Fruit fly (Drosophila melanogaster): ENCODE measurements around the gene eRF3.

Gene eRF3

DNA sequence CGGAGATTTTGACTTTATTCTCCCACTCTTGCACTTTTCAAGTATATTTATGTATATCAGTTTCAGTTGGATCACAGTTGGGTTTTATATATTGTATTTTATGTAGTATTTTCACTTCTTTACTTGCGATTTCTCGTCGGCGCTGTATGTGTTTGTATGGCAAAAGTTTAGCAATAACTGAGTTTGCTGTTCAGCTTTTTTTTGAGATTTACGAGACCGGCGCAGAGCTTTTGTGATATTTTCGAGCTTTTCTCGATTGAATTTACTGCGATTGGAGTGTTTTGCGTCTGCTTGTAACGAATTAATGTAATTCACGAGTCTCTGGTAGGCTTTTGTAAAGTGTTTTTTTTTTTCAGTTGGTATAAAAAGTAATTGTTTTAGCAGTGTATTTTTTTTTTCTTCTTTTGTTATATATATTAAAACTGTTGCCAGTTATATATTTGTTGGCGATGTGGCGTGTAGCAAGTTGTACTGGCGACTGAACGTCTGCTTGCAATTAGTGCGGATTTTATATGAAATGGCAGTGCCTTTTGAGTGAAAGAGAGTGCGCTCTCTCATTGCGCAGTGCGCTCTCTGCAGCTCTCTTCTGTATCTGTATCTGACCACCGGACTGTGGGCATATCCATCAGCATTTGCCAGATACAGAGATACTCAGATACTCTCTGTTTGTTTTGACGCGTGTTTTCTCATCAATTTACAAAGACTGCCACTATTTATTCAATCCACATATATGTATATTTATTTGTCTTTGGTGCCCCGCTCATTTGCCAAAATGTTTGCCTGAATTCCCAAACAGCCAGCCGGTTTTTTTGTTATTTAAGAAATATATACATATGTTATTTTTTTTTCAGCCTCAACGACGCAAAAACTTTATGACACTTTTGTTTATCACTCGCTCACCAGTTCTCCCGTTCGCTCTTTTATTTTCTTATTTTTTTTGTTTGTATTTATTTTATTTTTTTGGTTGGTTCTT lies 26.8 kb downstream of the eRF3 start (continued):
- 0 out of 3 replicates have a peak, but pooled peaks have one; percentile 33 for TF ChIP-seq CG7963 (GFP tag; IDR thresholded peaks at IDR 0.05; ENCODE audit: partially characterized antibody)
- TF ChIP-seq prd (optimal IDR thresholded peaks at IDR 0.05) = no peak
- TF ChIP-seq prd (GFP tag; IDR thresholded peaks at IDR 0.05) = peak; percentile 18; the same call in 1 of the 3 replicates
- TF ChIP-seq Awh (GFP tag; IDR thresholded peaks at IDR 0.05) = peak; percentile 80; the same call in 1 of the 2 replicates
- no peak for TF ChIP-seq Six4 (GFP tag; optimal IDR thresholded peaks at IDR 0.05)
- TF ChIP-seq shn (GFP tag; optimal IDR thresholded peaks at IDR 0.05) = peak; percentile 34
- no peak for TF ChIP-seq jing (GFP tag; optimal IDR thresholded peaks at IDR 0.05)
- TF ChIP-seq hb (GFP tag; IDR thresholded peaks at IDR 0.05; ENCODE audit: partially characterized antibody) = no peak
- TF ChIP-seq BtbVII (GFP tag; optimal IDR thresholded peaks at IDR 0.05) = peak; percentile 88
- peak; percentile 87 for TF ChIP-seq CrebB (tag; optimal IDR thresholded peaks at IDR 0.05)
- TF ChIP-seq CG15601 (tag; optimal IDR thresholded peaks at IDR 0.05) = peak; percentile 20
- no peak for TF ChIP-seq ftz-f1 (GFP tag; optimal IDR thresholded peaks at IDR 0.05)
- TF ChIP-seq Camta (GFP tag; optimal IDR thresholded peaks at IDR 0.05) = no peak
- no peak for TF ChIP-seq Poxn (GFP tag; IDR thresholded peaks at IDR 0.05)
- peak in 1 of 2 experiments; percentile 8 for TF ChIP-seq chif (GFP tag; optimal IDR thresholded peaks at IDR 0.05)
- TF ChIP-seq schlank (tag; optimal IDR thresholded peaks at IDR 0.05) = peak; percentile 83
- TF ChIP-seq CG4360 (GFP tag; IDR thresholded peaks at IDR 0.05) = peak; percentile 32; the same call in 1 of the 2 replicates
- TF ChIP-seq MESR4 (GFP tag; optimal IDR thresholded peaks at IDR 0.05) = no peak
- TF ChIP-seq croc (GFP tag; conservative IDR thresholded peaks at IDR 0.05) = no peak
- peak; percentile 25 to 42 for TF ChIP-seq bsh (GFP tag; optimal IDR thresholded peaks at IDR 0.05)
- peak; percentile 42 for TF ChIP-seq CG11723 (GFP tag; optimal IDR thresholded peaks at IDR 0.05)
- TF ChIP-seq CG6854 (GFP tag; optimal IDR thresholded peaks at IDR 0.05) = peak; percentile 83
- TF ChIP-seq CG18476 (GFP tag; optimal IDR thresholded peaks at IDR 0.05) = no peak
- no peak; the same call in 1 of the 2 replicates for TF ChIP-seq HLH3B (GFP tag; IDR thresholded peaks at IDR 0.05)
- peak; percentile 74 for TF ChIP-seq CG5953 (GFP tag; IDR thresholded peaks at IDR 0.05)
- TF ChIP-seq grn (GFP tag; optimal IDR thresholded peaks at IDR 0.05) = peak; percentile 35
- peak; percentile 72; the same call in 1 of the 3 replicates for TF ChIP-seq Dbx (GFP tag; IDR thresholded peaks at IDR 0.05)
- TF ChIP-seq CG1233 (GFP tag; optimal IDR thresholded peaks at IDR 0.05) = peak; percentile 70
- peak; percentile 17 for TF ChIP-seq cg (GFP tag; optimal IDR thresholded peaks at IDR 0.05)
- TF ChIP-seq ttk (GFP tag; IDR thresholded peaks at IDR 0.05) = no peak
- TF ChIP-seq Dfd (GFP tag; optimal IDR thresholded peaks at IDR 0.05) = no peak
- TF ChIP-seq Nf-YC (tag; optimal IDR thresholded peaks at IDR 0.05) = peak; percentile 66
- no peak; the same call in 1 of the 2 replicates for TF ChIP-seq CG9932 (GFP tag; IDR thresholded peaks at IDR 0.05)
- peak; percentile 90 for TF ChIP-seq Hmr (GFP tag; optimal IDR thresholded peaks at IDR 0.05)
- peak; percentile 67 for TF ChIP-seq org-1 (GFP tag; optimal IDR thresholded peaks at IDR 0.05)
- peak; percentile 30; the same call in 1 of the 3 replicates for TF ChIP-seq tgo (GFP tag; IDR thresholded peaks at IDR 0.05)
- 0 out of 3 replicates have a peak, but pooled peaks have one; percentile 22 for TF ChIP-seq Opbp (GFP tag; IDR thresholded peaks at IDR 0.05; ENCODE audit: partially characterized antibody)
- peak; percentile 25 for TF ChIP-seq CG10462 (GFP tag; optimal IDR thresholded peaks at IDR 0.05)
- no peak for TF ChIP-seq CG4617 (GFP tag; optimal IDR thresholded peaks at IDR 0.05; ENCODE audit: borderline replicate concordance)
- TF ChIP-seq pros (GFP tag; optimal IDR thresholded peaks at IDR 0.05) = peak; percentile 74
- TF ChIP-seq CG13123 (GFP tag; optimal IDR thresholded peaks at IDR 0.05) = peak; percentile 31
- no peak; the same call in 1 of the 2 replicates for TF ChIP-seq ham (GFP tag; IDR thresholded peaks at IDR 0.05)
- TF ChIP-seq CG8765 (GFP tag; IDR thresholded peaks at IDR 0.05) = no peak
- TF ChIP-seq so (GFP tag; IDR thresholded peaks at IDR 0.05) = peak; percentile 82; the same call in 2 of the 3 replicates
- TF ChIP-seq CG2199 (GFP tag; IDR thresholded peaks at IDR 0.05) = peak; percentile 87; the same call in 2 of the 3 replicates
- TF ChIP-seq pfk (GFP tag; optimal IDR thresholded peaks at IDR 0.05) = peak; percentile 73
- peak; percentile 72 for TF ChIP-seq fd64A (GFP tag; optimal IDR thresholded peaks at IDR 0.05)
- TF ChIP-seq gsb-n (tag; optimal IDR thresholded peaks at IDR 0.05) = no peak

Measured in whole organism, embryonic.